Worm (Caenorhabditis elegans) whole organism, early embryonic: ENCODE results near the gene F22F7.12.

ENCODE experiments used
- ama-1 ChIP-seq: fragments of 150-350 bp; optimal IDR thresholded peaks from 2 replicates; lab custom pipeline; 2014
- scrt-1 ChIP-seq: fragments of 200-800 bp; sonication (Bioruptor generic); IDR thresholded peaks from 2 replicates; pipeline ENCODE4 v1.3.6; 2022; ENCODE audit warnings: missing genetic modification characterization, missing compliant biosample characterization
- tbx-37 ChIP-seq: fragments of 200-800 bp; sonication (Bioruptor generic); conservative IDR thresholded peaks from 2 replicates; pipeline ENCODE4 v1.3.6; 2022; ENCODE audit warnings: missing genetic modification reagents, missing genetic modification characterization, missing compliant biosample characterization

DNA sequence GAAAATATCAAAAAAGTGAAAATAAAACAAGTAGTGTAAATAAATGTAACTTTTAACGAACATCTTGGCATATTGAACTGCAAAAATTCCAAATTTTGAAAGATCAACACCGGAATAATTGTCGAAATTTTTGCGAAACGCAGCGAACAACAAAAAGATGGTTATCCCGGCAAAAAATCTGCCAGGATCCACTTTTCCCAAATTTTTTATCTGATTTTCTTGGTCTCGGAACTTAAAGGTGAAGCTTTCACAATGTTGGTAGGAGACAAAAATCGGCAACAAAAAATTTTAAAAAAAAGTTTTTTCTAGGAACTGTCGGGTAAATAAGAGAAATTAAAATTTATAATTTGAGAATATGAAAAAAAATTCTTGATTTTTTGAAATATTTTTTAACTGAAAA, 25.7 kb downstream of the F22F7.12 start, which contains the start of gene bgnt-1.2:
- TF ChIP-seq tbx-37 (GFP tag; lab: Robert Waterston, UW) (no peak), ama-1 (lab: Kevin White, UChicago) (no peak), scrt-1 (GFP tag; lab: Robert Waterston, UW) (no peak)
